Fruit fly (Drosophila melanogaster): Measurements from ENCODE around the gene NimC4.

NimC4 gene

DNA sequence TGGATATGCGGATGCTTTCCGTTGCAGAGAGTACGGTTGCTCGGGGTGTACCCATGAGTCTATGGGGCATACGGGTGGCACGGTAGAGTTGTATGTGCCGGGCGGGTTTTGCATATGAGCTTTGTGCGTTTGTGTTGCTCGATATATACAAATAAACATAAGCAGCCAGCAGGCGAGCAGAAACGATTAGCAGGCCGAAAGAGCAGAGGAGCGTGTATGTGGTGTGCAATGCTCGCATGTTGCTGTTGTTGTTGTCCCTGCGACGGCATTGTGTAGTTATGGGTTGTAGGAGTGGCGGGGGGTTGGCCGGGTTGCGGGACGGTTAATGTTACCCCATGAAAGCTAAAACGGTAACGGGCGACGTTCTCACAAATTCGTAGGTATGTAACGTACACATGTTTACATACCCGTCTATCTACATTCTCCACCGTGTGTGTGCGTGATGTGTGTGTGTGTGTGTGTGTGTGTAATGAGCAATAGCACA is 25.7 kb upstream of the NimC4 start (continued):
- TF ChIP-seq cg (GFP tag; optimal IDR thresholded peaks at IDR 0.05) (peak; percentile 91), Mes4 (GFP tag; optimal IDR thresholded peaks at IDR 0.05) (no peak), CG10321 (GFP tag; IDR thresholded peaks at IDR 0.05) (no peak), sd (tag; optimal IDR thresholded peaks at IDR 0.05) (no peak), CG15601 (tag; optimal IDR thresholded peaks at IDR 0.05) (no peak), bbx (GFP tag; IDR thresholded peaks at IDR 0.05; ENCODE audit: partially characterized antibody) (peak; percentile 72), bowl (GFP tag; IDR thresholded peaks at IDR 0.05) (no peak), btn (GFP tag; optimal IDR thresholded peaks at IDR 0.05) (peak; percentile 23), twi (tag; optimal IDR thresholded peaks at IDR 0.05) (no peak), abd-A (tag; optimal IDR thresholded peaks at IDR 0.05) (peak; percentile 99), fd3F (GFP tag; optimal IDR thresholded peaks at IDR 0.05) (no peak), Xrp1 (GFP tag; IDR thresholded peaks at IDR 0.05) (no peak), pita (GFP tag; optimal IDR thresholded peaks at IDR 0.05) (no peak), CG1529 (GFP tag; optimal IDR thresholded peaks at IDR 0.05) (no peak), emc (GFP tag; optimal IDR thresholded peaks at IDR 0.05) (no peak), HmgD (GFP tag; optimal IDR thresholded peaks at IDR 0.05) (peak; percentile 77), CG34422 (GFP tag; IDR thresholded peaks at IDR 0.05) (no peak), NK7.1 (GFP tag; optimal IDR thresholded peaks at IDR 0.05) (no peak), fd96Cb (tag; optimal IDR thresholded peaks at IDR 0.05) (no peak), pros (GFP tag; optimal IDR thresholded peaks at IDR 0.05) (peak; percentile 70), CG34224 (GFP tag; IDR thresholded peaks at IDR 0.05; ENCODE audit: partially characterized antibody) (peak; percentile 56; the same call in 2 of the 3 replicates), Atf3 (GFP tag; optimal IDR thresholded peaks at IDR 0.05) (no peak), sna (GFP tag; IDR thresholded peaks at IDR 0.05; ENCODE audit: partially characterized antibody) (peak; percentile 68), Gug (GFP tag; IDR thresholded peaks at IDR 0.05) (no peak), p53 (GFP tag; optimal IDR thresholded peaks at IDR 0.05) (no peak), lmd (GFP tag; IDR thresholded peaks at IDR 0.05) (no peak), grn (GFP tag; optimal IDR thresholded peaks at IDR 0.05) (no peak), CG31224 (GFP tag; IDR thresholded peaks at IDR 0.05) (peak; percentile 100), Eip74EF (GFP tag; optimal IDR thresholded peaks at IDR 0.05) (no peak), CG14667 (GFP tag; IDR thresholded peaks at IDR 0.05) (no peak), peb (GFP tag; IDR thresholded peaks at IDR 0.05) (no peak), ttk (GFP tag; IDR thresholded peaks at IDR 0.05) (0 out of 2 replicates have a peak, but pooled peaks have one; percentile 4), Ravus (GFP tag; IDR thresholded peaks at IDR 0.05) (no peak), Med (GFP tag) (peak; percentile 84), Adf1 (GFP tag; IDR thresholded peaks at IDR 0.05) (peak; percentile 58; the same call in 1 of the 2 replicates), dpn (GFP tag; optimal IDR thresholded peaks at IDR 0.05) (peak in 1 of 2 experiments; percentile 1), Dad (GFP tag; optimal IDR thresholded peaks at IDR 0.05) (peak; percentile 8), CG11093 (GFP tag; IDR thresholded peaks at IDR 0.05) (no peak), CG16813 (GFP tag; IDR thresholded peaks at IDR 0.05; ENCODE audit: partially characterized antibody) (0 out of 3 replicates have a peak, but pooled peaks have one; percentile 23), phol (tag; optimal IDR thresholded peaks at IDR 0.05) (no peak), fd64A (GFP tag; optimal IDR thresholded peaks at IDR 0.05) (peak; percentile 33), tin (GFP tag; optimal IDR thresholded peaks at IDR 0.05) (no peak), CG32532 (GFP tag; IDR thresholded peaks at IDR 0.05) (no peak), CG15696 (tag; optimal IDR thresholded peaks at IDR 0.05) (no peak), H15 (GFP tag; IDR thresholded peaks at IDR 0.05) (no peak), Stat92E (GFP tag; optimal IDR thresholded peaks at IDR 0.05) (no peak), aop (GFP tag; IDR thresholded peaks at IDR 0.05) (no peak), wdn (GFP tag; IDR thresholded peaks at IDR 0.05) (no peak), zen2 (GFP tag; IDR thresholded peaks at IDR 0.05; ENCODE audit: partially characterized antibody) (0 out of 3 replicates have a peak, but pooled peaks have one; percentile 46), CG10274 (GFP tag; optimal IDR thresholded peaks at IDR 0.05) (no peak)
